Fruit fly (Drosophila melanogaster) whole organism, embryonic: ENCODE data around the gene CG42781.

Experiments used
- Atf-2 ChIP-seq: fragments of 200-800 bp; sonication (Bioruptor generic); optimal IDR thresholded peaks from 2 replicates; lab custom pipeline; 2016; ENCODE audit warnings: missing biosample characterization, missing genetic modification characterization
- CG10209 ChIP-seq: fragments of 200-800 bp; sonication (Bioruptor generic); optimal IDR thresholded peaks from 3 replicates; lab custom pipeline; 2017; ENCODE audit warnings: missing biosample characterization, mild to moderate bottlenecking, missing genetic modification characterization, missing genetic modification reagents
- CG10274 ChIP-seq: fragments of 200-800 bp; sonication (Bioruptor generic); optimal IDR thresholded peaks from 3 replicates; lab custom pipeline; 2017; ENCODE audit warnings: missing biosample characterization, mild to moderate bottlenecking, missing genetic modification characterization
- CG10565 ChIP-seq: fragments of 200-800 bp; sonication (Bioruptor generic); optimal IDR thresholded peaks from 3 replicates; lab custom pipeline; 2016; ENCODE audit warnings: missing biosample characterization, mild to moderate bottlenecking, missing genetic modification characterization
- CG12219 ChIP-seq: fragments of 200-800 bp; sonication (Bioruptor generic); optimal IDR thresholded peaks from 3 replicates; lab custom pipeline; 2018; ENCODE audit warnings: missing biosample characterization, mild to moderate bottlenecking, missing genetic modification characterization
- CG12659 ChIP-seq: fragments of 200-800 bp; sonication (Bioruptor generic); optimal IDR thresholded peaks from 3 replicates; lab custom pipeline; 2017; ENCODE audit warnings: mild to moderate bottlenecking, missing biosample characterization, missing genetic modification reagents, missing genetic modification characterization
- CG12769 ChIP-seq: fragments of 200-800 bp; sonication (Bioruptor generic); optimal IDR thresholded peaks from 2 replicates; lab custom pipeline; 2019; ENCODE audit warnings: missing biosample characterization, mild to moderate bottlenecking, missing genetic modification characterization, moderate library complexity
- CG13287 ChIP-seq: fragments of 200-800 bp; sonication (Bioruptor generic); IDR thresholded peaks from 2 replicates; pipeline ENCODE4 v1.3.6; 2022; ENCODE audit warnings: missing biosample characterization, missing genetic modification characterization; ENCODE audit not compliant: partially characterized antibody
- CG14050 ChIP-seq: fragments of 200-800 bp; sonication (Bioruptor generic); IDR thresholded peaks from 3 replicates; pipeline ENCODE4 v1.3.6; 2022; ENCODE audit warnings: missing biosample characterization, missing genetic modification characterization
- CG15696 ChIP-seq: fragments of 200-800 bp; sonication (Bioruptor generic); optimal IDR thresholded peaks from 2 replicates; lab custom pipeline; 2019; ENCODE audit warnings: missing biosample characterization, mild to moderate bottlenecking, missing genetic modification characterization, moderate library complexity
- CG16815 ChIP-seq: fragments of 200-800 bp; sonication (Bioruptor generic); optimal IDR thresholded peaks from 3 replicates; lab custom pipeline; 2017; ENCODE audit warnings: missing biosample characterization, mild to moderate bottlenecking, missing genetic modification characterization
- CG18764 ChIP-seq: fragments of 200-800 bp; sonication (Bioruptor generic); optimal IDR thresholded peaks from 3 replicates; lab custom pipeline; 2016; ENCODE audit warnings: missing biosample characterization, missing genetic modification characterization
- CG2202 ChIP-seq: fragments of 200-800 bp; sonication (Bioruptor generic); optimal IDR thresholded peaks from 2 replicates; lab custom pipeline; 2018; ENCODE audit warnings: missing biosample characterization, mild to moderate bottlenecking, missing genetic modification characterization
- CG2875 ChIP-seq: fragments of 200-800 bp; sonication (Bioruptor generic); optimal IDR thresholded peaks from 2 replicates; lab custom pipeline; 2017; ENCODE audit warnings: missing biosample characterization, mild to moderate bottlenecking, missing genetic modification characterization, missing genetic modification reagents
- CG31365 ChIP-seq: fragments of 200-800 bp; sonication (Bioruptor generic); optimal IDR thresholded peaks from 2 replicates; lab custom pipeline; 2018; ENCODE audit warnings: missing biosample characterization, mild to moderate bottlenecking, missing genetic modification characterization
- CG3163 ChIP-seq: fragments of 200-800 bp; sonication (Bioruptor generic); optimal IDR thresholded peaks from 3 replicates; lab custom pipeline; 2016; ENCODE audit warnings: missing biosample characterization, missing genetic modification characterization
- CG32532 ChIP-seq: fragments of 200-800 bp; sonication (Bioruptor generic); IDR thresholded peaks from 2 replicates; pipeline ENCODE4 v1.3.6; 2022; ENCODE audit warnings: missing biosample characterization, missing genetic modification characterization
- CG7745 ChIP-seq: fragments of 200-800 bp; sonication (Bioruptor generic); optimal IDR thresholded peaks from 2 replicates; lab custom pipeline; 2018; ENCODE audit warnings: missing biosample characterization, mild to moderate bottlenecking, missing genetic modification characterization, moderate library complexity
- CG7987 ChIP-seq: fragments of 200-800 bp; sonication (Bioruptor generic); optimal IDR thresholded peaks from 2 replicates; lab custom pipeline; 2018; ENCODE audit warnings: missing biosample characterization, mild to moderate bottlenecking, missing genetic modification characterization, moderate library complexity
- CG8388 ChIP-seq: fragments of 200-800 bp; sonication (Bioruptor generic); optimal IDR thresholded peaks from 2 replicates; lab custom pipeline; 2019; ENCODE audit warnings: missing biosample characterization, mild to moderate bottlenecking, missing genetic modification characterization, moderate library complexity
- CG8924 ChIP-seq: fragments of 200-800 bp; optimal IDR thresholded peaks from 3 replicates; lab custom pipeline; 2019; ENCODE audit warnings: missing biosample characterization, mild to moderate bottlenecking, missing genetic modification characterization, moderate library complexity
- CG9797 ChIP-seq: fragments of 200-800 bp; sonication (Bioruptor generic); optimal IDR thresholded peaks from 3 replicates; lab custom pipeline; 2018; ENCODE audit warnings: missing biosample characterization, mild to moderate bottlenecking, missing genetic modification characterization
- Chrac-16 ChIP-seq: fragments of 200-800 bp; sonication (Bioruptor generic); optimal IDR thresholded peaks from 3 replicates; lab custom pipeline; 2016; ENCODE audit warnings: missing biosample characterization, missing genetic modification characterization
- Dfd ChIP-seq, 2 experiments: fragments of >200 bp; optimal IDR thresholded peaks; 2 replicates each; lab custom pipeline; 2017; ENCODE audit warnings: missing biosample characterization in 2 of 2, missing genetic modification characterization in 2 of 2
- Fer3 ChIP-seq: fragments of 200-800 bp; sonication (Bioruptor generic); optimal IDR thresholded peaks from 2 replicates; lab custom pipeline; 2018; ENCODE audit warnings: missing biosample characterization, mild to moderate bottlenecking, missing genetic modification characterization, moderate library complexity
- Mrtf ChIP-seq: fragments of 200-800 bp; sonication (Bioruptor generic); IDR thresholded peaks from 3 replicates; pipeline ENCODE4 v1.3.6; 2022; ENCODE audit warnings: missing biosample characterization, missing genetic modification characterization
- Myb ChIP-seq: fragments of 200-800 bp; sonication (Bioruptor generic); optimal IDR thresholded peaks from 2 replicates; lab custom pipeline; 2016; ENCODE audit warnings: missing biosample characterization, missing genetic modification characterization
- NK7.1 ChIP-seq: fragments of 200-800 bp; sonication (Bioruptor generic); optimal IDR thresholded peaks from 3 replicates; lab custom pipeline; 2016; ENCODE audit warnings: missing biosample characterization, missing genetic modification characterization
- Nf-YC ChIP-seq: fragments of 200-800 bp; optimal IDR thresholded peaks from 3 replicates; lab custom pipeline; 2019; ENCODE audit warnings: missing biosample characterization, mild to moderate bottlenecking, missing genetic modification characterization, moderate library complexity
- Scr ChIP-seq: fragments of 200-800 bp; sonication (Bioruptor generic); IDR thresholded peaks from 2 replicates; pipeline ENCODE4 v1.3.6; 2022; ENCODE audit warnings: missing biosample characterization, missing genetic modification characterization; ENCODE audit not compliant: partially characterized antibody
- Sry-β ChIP-seq: fragments of 200-800 bp; sonication (Bioruptor generic); optimal IDR thresholded peaks from 2 replicates; lab custom pipeline; 2018; ENCODE audit warnings: missing biosample characterization, mild to moderate bottlenecking, missing genetic modification characterization, moderate library complexity
- aop ChIP-seq: fragments of 200-800 bp; sonication (Bioruptor generic); IDR thresholded peaks from 2 replicates; pipeline ENCODE4 v1.3.6; 2022; ENCODE audit warnings: missing biosample characterization, missing genetic modification characterization
- cato ChIP-seq: fragments of 200-800 bp; sonication (Bioruptor generic); optimal IDR thresholded peaks from 2 replicates; lab custom pipeline; 2016; ENCODE audit warnings: missing biosample characterization, missing genetic modification characterization, borderline replicate concordance
- chn ChIP-seq: fragments of 200-800 bp; sonication (Bioruptor generic); optimal IDR thresholded peaks from 2 replicates; lab custom pipeline; 2016; ENCODE audit warnings: missing biosample characterization, missing genetic modification characterization
- corto ChIP-seq: fragments of 200-800 bp; sonication (Bioruptor generic); optimal IDR thresholded peaks from 2 replicates; lab custom pipeline; 2016; ENCODE audit warnings: missing biosample characterization, mild to moderate bottlenecking, missing genetic modification characterization, moderate library complexity
- cwo ChIP-seq: fragments of 200-800 bp; sonication (Bioruptor generic); optimal IDR thresholded peaks from 3 replicates; lab custom pipeline; 2017; ENCODE audit warnings: missing biosample characterization, missing genetic modification characterization, mild to moderate bottlenecking, moderate library complexity, missing genetic modification reagents
- eyg ChIP-seq: fragments of 200-800 bp; sonication (Bioruptor generic); optimal IDR thresholded peaks from 3 replicates; lab custom pipeline; 2016; ENCODE audit warnings: missing biosample characterization, missing genetic modification characterization
- gcm ChIP-seq: fragments of 200-800 bp; sonication (Bioruptor generic); optimal IDR thresholded peaks from 2 replicates; lab custom pipeline; 2019; ENCODE audit warnings: missing biosample characterization, mild to moderate bottlenecking, missing genetic modification characterization, moderate library complexity
- gem ChIP-seq: fragments of 200-800 bp; sonication (Bioruptor generic); optimal IDR thresholded peaks from 2 replicates; lab custom pipeline; 2019; ENCODE audit warnings: missing biosample characterization, mild to moderate bottlenecking, missing genetic modification characterization, moderate library complexity
- gsb-n ChIP-seq: fragments of 200-800 bp; sonication (Bioruptor generic); optimal IDR thresholded peaks from 3 replicates; lab custom pipeline; 2018; ENCODE audit warnings: missing biosample characterization, mild to moderate bottlenecking, missing genetic modification characterization
- kah ChIP-seq: fragments of 200-800 bp; sonication (Bioruptor generic); optimal IDR thresholded peaks from 2 replicates; lab custom pipeline; 2018; ENCODE audit warnings: missing biosample characterization, mild to moderate bottlenecking, missing genetic modification characterization
- nerfin-1 ChIP-seq: fragments of 200-800 bp; sonication (Bioruptor generic); optimal IDR thresholded peaks from 3 replicates; lab custom pipeline; 2019; ENCODE audit warnings: missing biosample characterization, mild to moderate bottlenecking, missing genetic modification characterization, moderate library complexity
- phol ChIP-seq: fragments of 200-800 bp; sonication (Bioruptor generic); optimal IDR thresholded peaks from 3 replicates; lab custom pipeline; 2018; ENCODE audit warnings: missing biosample characterization, mild to moderate bottlenecking, missing genetic modification characterization, moderate library complexity
- prd ChIP-seq, 3 experiments: fragments of >200 bp in 2 of 3; fragments of 200-800 bp in 1 of 3; sonication (Bioruptor generic) in 1 of 3; optimal IDR thresholded peaks in 2 of 3; IDR thresholded peaks in 1 of 3; 2 replicates in 2 of 3; 3 replicates in 1 of 3; pipeline versions ENCODE4 v1.3.6 to Lab custom; 2017 to 2022; ENCODE audit warnings: missing biosample characterization in 1 of 3, missing genetic modification characterization in 1 of 3
- pros ChIP-seq: fragments of 200-800 bp; sonication (Bioruptor generic); optimal IDR thresholded peaks from 3 replicates; lab custom pipeline; 2019; ENCODE audit warnings: missing biosample characterization, mild to moderate bottlenecking, missing genetic modification characterization, moderate library complexity
- psq ChIP-seq: fragments of 200-800 bp; sonication (Bioruptor generic); optimal IDR thresholded peaks from 2 replicates; lab custom pipeline; 2017; ENCODE audit warnings: missing biosample characterization, missing genetic modification characterization
- slou ChIP-seq: fragments of 200-800 bp; sonication (Bioruptor generic); optimal IDR thresholded peaks from 3 replicates; lab custom pipeline; 2016; ENCODE audit warnings: missing biosample characterization, missing genetic modification characterization
- unc-4 ChIP-seq: fragments of 200-800 bp; sonication (Bioruptor generic); IDR thresholded peaks from 2 replicates; pipeline ENCODE4 v1.3.6; 2022; ENCODE audit warnings: missing biosample characterization, missing genetic modification characterization; ENCODE audit not compliant: partially characterized antibody
- vvl ChIP-seq: fragments of 200-800 bp; sonication (Bioruptor generic); IDR thresholded peaks from 2 replicates; pipeline ENCODE4 v1.3.6; 2022; ENCODE audit warnings: missing biosample characterization, missing genetic modification characterization

CG42781 gene

DNA sequence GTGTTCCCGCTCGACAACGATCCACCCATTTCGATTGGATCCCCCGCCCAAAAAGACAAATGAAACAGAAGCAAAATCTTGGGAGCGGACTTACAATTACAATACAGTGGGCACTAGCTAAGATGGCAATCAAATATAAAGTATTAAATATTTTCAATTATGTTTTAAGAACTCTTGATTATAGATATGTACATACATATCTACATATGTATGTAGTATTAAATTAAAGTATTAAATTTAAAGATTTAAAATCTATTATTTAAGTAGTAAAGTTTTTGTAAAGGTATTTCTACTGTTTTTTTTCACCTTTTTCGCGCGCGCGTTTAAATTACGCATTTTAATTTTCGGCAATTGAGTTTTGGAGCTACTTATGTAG is 48.0 kb downstream of the CG42781 start (continued):
- TF ChIP-seq nerfin-1 (peak; percentile 75), aop (GFP tag; lab: Robert Waterston, UW) (no peak), kah (GFP tag; lab: Kevin White, UChicago) (peak; percentile 19), CG10209 (GFP tag; lab: Kevin White, UChicago) (peak; percentile 76), unc-4 (GFP tag; lab: Robert Waterston, UW) (no peak), Scr (no peak), psq (GFP tag; lab: Kevin White, UChicago) (no peak), eyg (GFP tag; lab: Kevin White, UChicago) (no peak), phol (peak; percentile 88), CG13287 (no peak), CG16815 (peak; percentile 39), CG12659 (GFP tag; lab: Kevin White, UChicago) (peak; percentile 72), gsb-n (tag; lab: Kevin White, UChicago) (peak; percentile 85), CG32532 (peak; percentile 87), Nf-YC (tag; lab: Kevin White, UChicago) (peak; percentile 80), Fer3 (tag; lab: Kevin White, UChicago) (peak; percentile 77), Atf-2 (no peak), chn (GFP tag; lab: Kevin White, UChicago) (no peak), corto (no peak), CG12769 (tag; lab: Kevin White, UChicago) (no peak), CG3163 (GFP tag; lab: Kevin White, UChicago) (no peak), CG9797 (no peak), gcm (peak; percentile 83), CG10274 (GFP tag; lab: Kevin White, UChicago) (peak; percentile 24), vvl (GFP tag; lab: Robert Waterston, UW) (peak; percentile 79), CG7745 (tag; lab: Kevin White, UChicago) (no peak), CG10565 (no peak), CG15696 (tag; lab: Kevin White, UChicago) (peak; percentile 76), Chrac-16 (GFP tag; lab: Kevin White, UChicago) (peak; percentile 37), gem (peak; percentile 91), Myb (GFP tag; lab: Kevin White, UChicago) (no peak), CG14050 (GFP tag; lab: Robert Waterston, UW) (0 out of 3 replicates have a peak, but pooled peaks have one; percentile 21), cato (peak; percentile 48), slou (GFP tag; lab: Kevin White, UChicago) (peak; percentile 16), CG8924 (tag; lab: Kevin White, UChicago) (peak; percentile 89), CG18764 (GFP tag; lab: Kevin White, UChicago) (peak; percentile 51), CG2202 (tag; lab: Kevin White, UChicago) (peak; percentile 66), Mrtf (GFP tag; lab: Robert Waterston, UW) (peak; percentile 63; the same call in 1 of the 3 replicates), CG12219 (peak; percentile 55), NK7.1 (GFP tag; lab: Kevin White, UChicago) (no peak), CG31365 (tag; lab: Kevin White, UChicago) (no peak), cwo (GFP tag; lab: Kevin White, UChicago) (peak; percentile 78), CG7987 (peak; percentile 11), CG8388 (GFP tag; lab: Kevin White, UChicago) (peak; percentile 82), CG2875 (GFP tag; lab: Kevin White, UChicago) (peak; percentile 57), pros (GFP tag; lab: Kevin White, UChicago) (no peak), Sry-β (no peak), Dfd (GFP tag; optimal IDR thresholded peaks at IDR 0.05; lab: Kevin White, UChicago) (no peak), prd (optimal IDR thresholded peaks at IDR 0.05; lab: Kevin White, UChicago) (no peak), prd (GFP tag; IDR thresholded peaks at IDR 0.05; lab: Robert Waterston, UW) (peak; percentile 64)
